Worm (Caenorhabditis elegans) whole organism, L4/young adult: ENCODE results near the gene R09H3.3.
"Not testable (repeated sequence)": the region's sequence is repeated elsewhere in the genome, so short reads cannot be mapped to it uniquely, and the experiment has no call there.

Source experiments
- W03F9.2 ChIP-seq: fragments of 150-350 bp; optimal IDR thresholded peaks from 2 replicates; lab custom pipeline; 2014; ENCODE audit warnings: missing biosample characterization, missing genetic modification characterization
- him-1 ChIP-seq: sonication (generic microtip); optimal IDR thresholded peaks from 2 replicates; lab custom pipeline; 2016; ENCODE audit warnings: missing genotype, missing genetic modification reagents, missing genetic modification characterization, missing compliant biosample characterization

DNA sequence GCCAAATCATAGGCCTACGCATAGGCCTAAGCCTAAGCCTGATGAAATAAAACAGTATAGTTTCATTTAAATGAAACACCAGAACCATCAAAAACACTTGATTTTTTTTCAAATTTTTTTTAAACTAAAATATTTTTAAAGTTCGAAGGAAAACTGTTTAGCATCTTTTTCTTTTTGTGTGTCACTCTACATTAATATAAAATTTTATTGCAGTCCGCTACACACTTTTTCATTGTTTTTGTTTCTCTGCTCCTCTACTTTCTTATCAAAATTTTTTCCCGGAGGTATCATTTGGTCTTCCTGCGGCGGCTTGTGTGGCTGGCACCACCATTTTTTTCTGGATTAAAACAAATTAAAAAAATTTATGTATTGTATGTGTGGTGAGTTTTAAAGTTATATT lies 18.4 kb upstream of the R09H3.3 start, which contains the start of gene C36C9.11:
- TF ChIP-seq him-1, W03F9.2 (tag; lab: Kevin White, UChicago): not testable (repeated sequence)
